Fruit fly (Drosophila melanogaster): ENCODE results near the gene CG33552.

dm6 chr2L:16715133-16715833 lies 33.0 kb downstream of the CG33552 start:
- no peak for TF ChIP-seq h (optimal IDR thresholded peaks at IDR 0.05)
- no peak for TF ChIP-seq Sin3A (optimal IDR thresholded peaks at IDR 0.05)
- TF ChIP-seq insv (optimal IDR thresholded peaks at IDR 0.05): no peak
